Fruit fly (Drosophila melanogaster) whole organism, embryonic: ENCODE results near the gene hob.

ENCODE experiments used
- B-H1 ChIP-seq: fragments of 200-800 bp; sonication (Bioruptor generic); IDR thresholded peaks from 3 replicates; pipeline ENCODE4 v1.3.6; 2022; ENCODE audit warnings: missing biosample characterization, missing genetic modification characterization
- CG10274 ChIP-seq: fragments of 200-800 bp; sonication (Bioruptor generic); optimal IDR thresholded peaks from 3 replicates; lab custom pipeline; 2017; ENCODE audit warnings: missing biosample characterization, mild to moderate bottlenecking, missing genetic modification characterization
- CG11504 ChIP-seq: fragments of 200-800 bp; sonication (Bioruptor generic); optimal IDR thresholded peaks from 3 replicates; lab custom pipeline; 2019; ENCODE audit warnings: missing biosample characterization, mild to moderate bottlenecking, missing genetic modification characterization, moderate library complexity
- CG12744 ChIP-seq: fragments of 200-800 bp; sonication (Bioruptor generic); optimal IDR thresholded peaks from 2 replicates; lab custom pipeline; 2016; ENCODE audit warnings: missing biosample characterization, missing genetic modification characterization
- CG1647 ChIP-seq: fragments of 200-800 bp; sonication (Bioruptor generic); optimal IDR thresholded peaks from 3 replicates; lab custom pipeline; 2016; ENCODE audit warnings: missing biosample characterization, missing genetic modification characterization
- CG31365 ChIP-seq: fragments of 200-800 bp; sonication (Bioruptor generic); optimal IDR thresholded peaks from 2 replicates; lab custom pipeline; 2018; ENCODE audit warnings: missing biosample characterization, mild to moderate bottlenecking, missing genetic modification characterization
- CG3281 ChIP-seq: fragments of 200-800 bp; sonication (Bioruptor generic); optimal IDR thresholded peaks from 3 replicates; lab custom pipeline; 2017; ENCODE audit warnings: missing biosample characterization, mild to moderate bottlenecking, missing genetic modification characterization
- CG33213 ChIP-seq: fragments of 200-800 bp; sonication (Bioruptor generic); optimal IDR thresholded peaks from 3 replicates; lab custom pipeline; 2016; ENCODE audit warnings: missing biosample characterization, missing genetic modification characterization
- CG3995 ChIP-seq: fragments of 200-800 bp; sonication (Bioruptor generic); optimal IDR thresholded peaks from 3 replicates; lab custom pipeline; 2016; ENCODE audit warnings: missing biosample characterization, missing genetic modification characterization
- CG7839 ChIP-seq: fragments of 200-800 bp; sonication (Bioruptor generic); optimal IDR thresholded peaks from 3 replicates; lab custom pipeline; 2018; ENCODE audit warnings: missing biosample characterization, mild to moderate bottlenecking, missing genetic modification characterization, moderate library complexity
- CG9817 ChIP-seq: fragments of 200-800 bp; sonication (Bioruptor generic); optimal IDR thresholded peaks from 2 replicates; lab custom pipeline; 2018; ENCODE audit warnings: missing biosample characterization, mild to moderate bottlenecking, missing genetic modification characterization, moderate library complexity
- D ChIP-seq, 2 experiments: fragments of 200-800 bp in 1 of 2; fragments of >200 bp in 1 of 2; sonication (Bioruptor generic) in 1 of 2; optimal IDR thresholded peaks; 2 replicates in 1 of 2; 3 replicates in 1 of 2; lab custom pipeline; 2017; ENCODE audit warnings: mild to moderate bottlenecking in 1 of 2, missing biosample characterization in 1 of 2, missing genetic modification characterization in 1 of 2, missing genetic modification reagents in 1 of 2
- D19B ChIP-seq: fragments of 200-800 bp; sonication (Bioruptor generic); optimal IDR thresholded peaks from 2 replicates; lab custom pipeline; 2017; ENCODE audit warnings: missing biosample characterization, mild to moderate bottlenecking, missing genetic modification characterization
- Dbx ChIP-seq: fragments of 200-800 bp; sonication (Bioruptor generic); IDR thresholded peaks from 3 replicates; pipeline ENCODE4 v1.3.6; 2022; ENCODE audit warnings: missing biosample characterization, missing genetic modification characterization
- Eip74EF ChIP-seq, 2 experiments: fragments of 200-800 bp in 1 of 2; fragments of >200 bp in 1 of 2; sonication (Bioruptor generic) in 1 of 2; optimal IDR thresholded peaks; 2 replicates each; lab custom pipeline; 2017 to 2019; ENCODE audit warnings: missing biosample characterization in 2 of 2, missing genetic modification characterization in 2 of 2, mild to moderate bottlenecking in 1 of 2, moderate library complexity in 1 of 2
- Fer2 ChIP-seq: fragments of 200-800 bp; sonication (Bioruptor generic); optimal IDR thresholded peaks from 2 replicates; lab custom pipeline; 2018; ENCODE audit warnings: missing biosample characterization, mild to moderate bottlenecking, missing genetic modification characterization, moderate library complexity
- Gug ChIP-seq: fragments of 200-800 bp; sonication (Bioruptor generic); IDR thresholded peaks from 4 replicates; pipeline ENCODE4 v1.3.6; 2022; ENCODE audit warnings: missing biosample characterization, missing genetic modification characterization
- HLHmδ ChIP-seq: fragments of 200-800 bp; sonication (Bioruptor generic); optimal IDR thresholded peaks from 2 replicates; lab custom pipeline; 2018; ENCODE audit warnings: missing biosample characterization, mild to moderate bottlenecking, missing genetic modification characterization, moderate library complexity
- Jarid2 ChIP-seq: fragments of 200-800 bp; sonication (Bioruptor generic); optimal IDR thresholded peaks from 3 replicates; lab custom pipeline; 2017; ENCODE audit warnings: mild to moderate bottlenecking, missing biosample characterization, missing genetic modification reagents, missing genetic modification characterization
- Meics ChIP-seq: fragments of 200-800 bp; sonication (Bioruptor generic); optimal IDR thresholded peaks from 2 replicates; lab custom pipeline; 2017; ENCODE audit warnings: missing biosample characterization, mild to moderate bottlenecking, missing genetic modification characterization
- Myb ChIP-seq: fragments of 200-800 bp; sonication (Bioruptor generic); optimal IDR thresholded peaks from 2 replicates; lab custom pipeline; 2016; ENCODE audit warnings: missing biosample characterization, missing genetic modification characterization
- Optix ChIP-seq: fragments of 200-800 bp; sonication (Bioruptor generic); IDR thresholded peaks from 3 replicates; pipeline ENCODE4 v1.3.6; 2022; ENCODE audit warnings: missing biosample characterization, missing genetic modification characterization
- Sox102F ChIP-seq: fragments of 200-800 bp; sonication (Bioruptor generic); optimal IDR thresholded peaks from 2 replicates; lab custom pipeline; 2018; ENCODE audit warnings: missing biosample characterization, mild to moderate bottlenecking, missing genetic modification characterization, moderate library complexity
- abd-A ChIP-seq: fragments of 200-800 bp; sonication (Bioruptor generic); optimal IDR thresholded peaks from 3 replicates; lab custom pipeline; 2019; ENCODE audit warnings: missing biosample characterization, mild to moderate bottlenecking, missing genetic modification characterization, moderate library complexity
- dan ChIP-seq: fragments of 200-800 bp; sonication (Bioruptor generic); IDR thresholded peaks from 2 replicates; pipeline ENCODE4 v1.3.6; 2022; ENCODE audit warnings: missing biosample characterization, missing genetic modification characterization
- dysf ChIP-seq: fragments of 200-800 bp; sonication (Bioruptor generic); IDR thresholded peaks from 3 replicates; pipeline ENCODE4 v1.3.6; 2022; ENCODE audit warnings: missing biosample characterization, missing genetic modification characterization
- ems ChIP-seq: fragments of 200-800 bp; sonication (Bioruptor generic); optimal IDR thresholded peaks from 3 replicates; lab custom pipeline; 2016; ENCODE audit warnings: missing biosample characterization, missing genetic modification characterization
- fd96Cb ChIP-seq: fragments of 200-800 bp; sonication (Bioruptor generic); optimal IDR thresholded peaks from 2 replicates; lab custom pipeline; 2018; ENCODE audit warnings: missing biosample characterization, mild to moderate bottlenecking, missing genetic modification characterization, moderate library complexity
- gem ChIP-seq: fragments of 200-800 bp; sonication (Bioruptor generic); optimal IDR thresholded peaks from 2 replicates; lab custom pipeline; 2019; ENCODE audit warnings: missing biosample characterization, mild to moderate bottlenecking, missing genetic modification characterization, moderate library complexity
- hbn ChIP-seq: fragments of 200-800 bp; sonication (Bioruptor generic); IDR thresholded peaks from 2 replicates; pipeline ENCODE4 v1.3.6; 2022; ENCODE audit warnings: missing biosample characterization, missing genetic modification characterization; ENCODE audit not compliant: partially characterized antibody
- hkb ChIP-seq, 2 experiments: fragments of 200-800 bp in 1 of 2; fragments of >200 bp in 1 of 2; sonication (Bioruptor generic) in 1 of 2; IDR thresholded peaks in 1 of 2; optimal IDR thresholded peaks in 1 of 2; 2 replicates each; pipeline versions ENCODE4 v1.3.6 to Lab custom; 2017 to 2022; ENCODE audit warnings: missing biosample characterization in 1 of 2, missing genetic modification characterization in 1 of 2
- jigr1 ChIP-seq: fragments of 200-800 bp; sonication (Bioruptor generic); IDR thresholded peaks from 3 replicates; pipeline ENCODE4 v1.3.6; 2022; ENCODE audit warnings: missing biosample characterization, missing genetic modification characterization
- kah ChIP-seq: fragments of 200-800 bp; sonication (Bioruptor generic); optimal IDR thresholded peaks from 2 replicates; lab custom pipeline; 2018; ENCODE audit warnings: missing biosample characterization, mild to moderate bottlenecking, missing genetic modification characterization
- nerfin-2 ChIP-seq: fragments of 200-800 bp; sonication (Bioruptor generic); IDR thresholded peaks from 2 replicates; pipeline ENCODE4 v1.3.6; 2022; ENCODE audit warnings: missing biosample characterization, missing genetic modification characterization; ENCODE audit not compliant: partially characterized antibody
- pros ChIP-seq: fragments of 200-800 bp; sonication (Bioruptor generic); optimal IDR thresholded peaks from 3 replicates; lab custom pipeline; 2019; ENCODE audit warnings: missing biosample characterization, mild to moderate bottlenecking, missing genetic modification characterization, moderate library complexity
- ranshi ChIP-seq: fragments of 200-800 bp; sonication (Bioruptor generic); IDR thresholded peaks from 2 replicates; pipeline ENCODE4 v1.3.6; 2022; ENCODE audit warnings: missing biosample characterization, missing genetic modification characterization
- repo ChIP-seq: fragments of 200-800 bp; sonication (Bioruptor generic); optimal IDR thresholded peaks from 2 replicates; lab custom pipeline; 2016; ENCODE audit warnings: missing biosample characterization, missing genetic modification characterization
- ro ChIP-seq: fragments of 200-800 bp; sonication (Bioruptor generic); IDR thresholded peaks from 2 replicates; pipeline ENCODE4 v1.3.6; 2022; ENCODE audit warnings: missing biosample characterization, missing genetic modification characterization
- scrt ChIP-seq: fragments of 200-800 bp; sonication (Bioruptor generic); optimal IDR thresholded peaks from 2 replicates; lab custom pipeline; 2018; ENCODE audit warnings: missing biosample characterization, mild to moderate bottlenecking, missing genetic modification characterization, moderate library complexity
- seq ChIP-seq: fragments of 200-800 bp; sonication (Bioruptor generic); IDR thresholded peaks from 2 replicates; pipeline ENCODE4 v1.3.6; 2022; ENCODE audit warnings: missing biosample characterization, missing genetic modification characterization
- slou ChIP-seq: fragments of 200-800 bp; sonication (Bioruptor generic); optimal IDR thresholded peaks from 3 replicates; lab custom pipeline; 2016; ENCODE audit warnings: missing biosample characterization, missing genetic modification characterization
- sug ChIP-seq: fragments of 200-800 bp; optimal IDR thresholded peaks from 2 replicates; lab custom pipeline; 2019; ENCODE audit warnings: missing biosample characterization, mild to moderate bottlenecking, missing genetic modification characterization, moderate library complexity
- toy ChIP-seq: fragments of 200-800 bp; sonication (Bioruptor generic); IDR thresholded peaks from 2 replicates; pipeline ENCODE4 v1.3.6; 2022; ENCODE audit warnings: missing biosample characterization, missing genetic modification characterization
- unc-4 ChIP-seq: fragments of 200-800 bp; sonication (Bioruptor generic); IDR thresholded peaks from 2 replicates; pipeline ENCODE4 v1.3.6; 2022; ENCODE audit warnings: missing biosample characterization, missing genetic modification characterization; ENCODE audit not compliant: partially characterized antibody
- vnd ChIP-seq: fragments of 200-800 bp; sonication (Bioruptor generic); IDR thresholded peaks from 3 replicates; pipeline ENCODE4 v1.3.6; 2022; ENCODE audit warnings: missing biosample characterization, missing genetic modification characterization; ENCODE audit not compliant: partially characterized antibody
- zfh2 ChIP-seq: fragments of 200-800 bp; sonication (Bioruptor generic); optimal IDR thresholded peaks from 2 replicates; lab custom pipeline; 2016; ENCODE audit warnings: missing biosample characterization, missing genetic modification characterization

Gene hob

DNA sequence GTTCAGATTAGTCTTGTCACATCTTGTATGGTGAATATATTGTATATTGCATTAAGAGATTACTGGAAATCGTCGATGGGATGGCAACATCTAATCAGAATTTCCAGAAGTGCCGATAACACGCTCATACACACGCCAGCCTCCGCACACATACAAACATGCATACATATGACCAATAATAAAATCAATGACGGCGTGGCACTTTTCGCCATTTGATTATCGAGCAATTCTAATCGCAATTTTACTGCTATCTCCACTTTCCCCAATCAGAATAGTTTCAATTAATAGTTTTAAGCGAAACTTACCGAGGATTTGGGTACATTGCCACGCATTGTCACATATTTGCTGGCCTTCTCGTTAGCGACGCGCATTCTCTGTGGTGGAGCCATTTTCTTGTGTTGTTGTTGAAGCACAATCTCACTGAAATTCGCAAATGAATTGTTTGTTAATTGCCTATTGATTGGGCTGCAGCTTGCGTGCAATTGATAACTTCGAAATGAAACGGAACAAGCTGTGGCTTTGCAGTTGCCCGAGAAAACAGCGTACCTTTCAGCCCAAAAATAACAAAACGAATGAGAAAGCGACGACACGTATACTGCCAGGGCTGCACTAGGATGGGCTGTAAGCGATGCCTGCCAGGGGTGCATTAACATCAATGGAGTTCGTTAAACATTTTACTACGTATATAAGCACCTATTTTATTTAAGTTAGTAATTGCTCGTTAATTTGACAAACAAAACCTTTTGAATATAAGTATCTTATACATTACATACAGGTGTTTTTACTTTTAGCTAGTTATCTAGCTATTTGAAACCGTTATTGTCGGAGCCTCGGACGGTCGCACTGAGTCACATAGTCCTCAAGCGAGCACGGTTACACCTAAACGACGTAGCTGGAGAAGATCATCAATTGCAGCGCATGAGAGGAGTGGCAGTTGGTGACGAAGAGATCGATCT lies 20.0 kb downstream of the hob start, which contains the start of the genes CG32276 and gry (continued):
- TF ChIP-seq Sox102F (GFP tag; lab: Kevin White, UChicago) (no peak), D19B (GFP tag; lab: Kevin White, UChicago) (no peak), hkb (optimal IDR thresholded peaks at IDR 0.05; lab: Kevin White, UChicago) (peak; percentile 33), hkb (GFP tag; IDR thresholded peaks at IDR 0.05; lab: Robert Waterston, UW) (peak; percentile 65), B-H1 (no peak; the same call in 2 of the 3 replicates), jigr1 (GFP tag; lab: Robert Waterston, UW) (no peak), toy (GFP tag; lab: Robert Waterston, UW) (peak; percentile 40; the same call in 1 of the 2 replicates), D (optimal IDR thresholded peaks at IDR 0.05; lab: Kevin White, UChicago) (peak; percentile 27), D (GFP tag; optimal IDR thresholded peaks at IDR 0.05; lab: Kevin White, UChicago) (peak; percentile 48), ro (GFP tag; lab: Robert Waterston, UW) (0 out of 2 replicates have a peak, but pooled peaks have one; percentile 16), Optix (GFP tag; lab: Robert Waterston, UW) (peak; percentile 60; the same call in 2 of the 3 replicates), seq (GFP tag; lab: Robert Waterston, UW) (peak; percentile 45; the same call in 1 of the 2 replicates), dan (GFP tag; lab: Robert Waterston, UW) (no peak), ems (peak; percentile 83), fd96Cb (tag; lab: Kevin White, UChicago) (peak; percentile 57), Eip74EF (GFP tag; optimal IDR thresholded peaks at IDR 0.05; lab: Kevin White, UChicago) (no peak), Fer2 (tag; lab: Kevin White, UChicago) (peak; percentile 42), Myb (GFP tag; lab: Kevin White, UChicago) (peak; percentile 77), zfh2 (peak; percentile 85), sug (tag; lab: Kevin White, UChicago) (no peak), CG9817 (tag; lab: Kevin White, UChicago) (peak; percentile 67), nerfin-2 (GFP tag; lab: Robert Waterston, UW) (no peak), CG1647 (GFP tag; lab: Kevin White, UChicago) (peak; percentile 79), CG7839 (tag; lab: Kevin White, UChicago) (no peak), ranshi (peak; percentile 44), pros (GFP tag; lab: Kevin White, UChicago) (no peak), CG11504 (tag; lab: Kevin White, UChicago) (no peak), hbn (GFP tag; lab: Robert Waterston, UW) (peak; percentile 26; the same call in 1 of the 2 replicates), kah (no peak), CG31365 (tag; lab: Kevin White, UChicago) (no peak), scrt (GFP tag; lab: Kevin White, UChicago) (peak; percentile 76), CG33213 (GFP tag; lab: Kevin White, UChicago) (peak; percentile 81), repo (GFP tag; lab: Kevin White, UChicago) (peak; percentile 57), unc-4 (GFP tag; lab: Robert Waterston, UW) (no peak), Meics (GFP tag; lab: Kevin White, UChicago) (peak; percentile 78), dysf (peak; percentile 74), gem (tag; lab: Kevin White, UChicago) (no peak), Jarid2 (GFP tag; lab: Kevin White, UChicago) (peak; percentile 50), abd-A (no peak), Dbx (GFP tag; lab: Robert Waterston, UW) (peak; percentile 69; the same call in 1 of the 3 replicates), HLHmδ (GFP tag; lab: Kevin White, UChicago) (peak; percentile 50), CG3995 (GFP tag; lab: Kevin White, UChicago) (peak; percentile 91), Gug (GFP tag; lab: Robert Waterston, UW) (peak; percentile 68; the same call in 2 of the 4 replicates), slou (GFP tag; lab: Kevin White, UChicago) (peak; percentile 58), CG12744 (no peak), vnd (GFP tag; lab: Robert Waterston, UW) (no peak), CG10274 (no peak), CG3281 (peak; percentile 83)
